Worm (Caenorhabditis elegans): ENCODE measurements around the gene F55A11.6.

DNA sequence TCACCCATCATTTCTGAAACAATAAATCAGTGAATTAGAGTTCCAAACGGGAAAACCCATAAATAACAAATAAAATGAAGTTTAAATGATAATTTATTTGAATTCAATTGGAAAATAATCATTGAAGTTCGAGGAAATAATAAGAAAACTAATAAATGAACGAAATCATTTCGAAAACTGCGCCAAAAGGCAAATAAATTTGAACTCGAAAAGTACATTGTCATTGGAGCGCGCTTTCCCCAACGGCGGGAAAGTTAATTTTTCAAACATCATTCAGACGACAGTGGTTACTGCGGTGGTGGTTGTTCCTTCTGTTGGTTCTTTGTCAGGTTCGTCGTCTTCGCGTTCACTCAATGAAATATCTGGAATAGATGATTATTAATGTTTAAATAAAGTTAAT is 43.2 kb upstream of the F55A11.6 start, which contains the start of gene npp-22:
- TF ChIP-seq mdl-1 (tag; optimal IDR thresholded peaks at IDR 0.05) (no peak), madf-5 (GFP tag; IDR thresholded peaks at IDR 0.05) (no peak), ceh-82 (tag; optimal IDR thresholded peaks at IDR 0.05) (no peak), duxl-1 (tag; optimal IDR thresholded peaks at IDR 0.05; ENCODE audit: poor library complexity) (no peak), lin-39 (tag; optimal IDR thresholded peaks at IDR 0.05) (no peak), nhr-237 (tag; optimal IDR thresholded peaks at IDR 0.05) (no peak), nhr-11 (tag; optimal IDR thresholded peaks at IDR 0.05) (no peak), lsy-2 (tag; optimal IDR thresholded peaks at IDR 0.05) (no peak), lin-15B (tag; optimal IDR thresholded peaks at IDR 0.05) (no peak), R02D3.7 (tag; optimal IDR thresholded peaks at IDR 0.05) (no peak), madf-9 (GFP tag; conservative IDR thresholded peaks at IDR 0.05) (no peak)

All from whole organism, L4 larva.